Worm (Caenorhabditis elegans) whole organism, mixed stage, embryonic: ENCODE measurements around the gene mth-2.
A peak's percentile ranks its signal among the peaks of the same experiment; 100 is the strongest.
"Not testable (repeated sequence)": the region's sequence is repeated elsewhere in the genome, so short reads cannot be mapped to it uniquely, and the experiment has no call there.

Experiments
- bed-3 ChIP-seq: fragments of 200-800 bp; sonication (Bioruptor generic); optimal IDR thresholded peaks from 3 replicates; lab custom pipeline; 2018; ENCODE audit warnings: mild to moderate bottlenecking, missing genetic modification characterization, moderate library complexity, missing compliant biosample characterization
- blmp-1 ChIP-seq: fragments of 150-350 bp; optimal IDR thresholded peaks from 2 replicates; lab custom pipeline; 2014; ENCODE audit warnings: missing biosample characterization, missing genetic modification characterization
- ces-1 ChIP-seq: fragments of 150-350 bp; optimal IDR thresholded peaks from 2 replicates; lab custom pipeline; 2014; ENCODE audit warnings: missing biosample characterization, missing genetic modification reagents, missing genetic modification characterization
- cnd-1 ChIP-seq: fragments of 200-800 bp; sonication (Bioruptor generic); optimal IDR thresholded peaks from 2 replicates; lab custom pipeline; 2018; ENCODE audit warnings: mild to moderate bottlenecking, missing genetic modification characterization, missing compliant biosample characterization
- flh-1 ChIP-seq: fragments of 200-800 bp; sonication (Bioruptor generic); optimal IDR thresholded peaks from 2 replicates; lab custom pipeline; 2018; ENCODE audit warnings: mild to moderate bottlenecking, missing genetic modification characterization, moderate library complexity, missing compliant biosample characterization
- ham-2 ChIP-seq: fragments of 200-800 bp; sonication (Bioruptor generic); optimal IDR thresholded peaks from 2 replicates; lab custom pipeline; 2018; ENCODE audit warnings: mild to moderate bottlenecking, missing genetic modification characterization, missing compliant biosample characterization
- hlh-1 ChIP-seq: fragments of 150-350 bp; optimal IDR thresholded peaks from 2 replicates; lab custom pipeline; 2014; ENCODE audit warnings: missing biosample characterization, missing genetic modification reagents, missing genetic modification characterization
- lin-13 ChIP-seq: fragments of 150-350 bp; optimal IDR thresholded peaks from 2 replicates; lab custom pipeline; 2014; ENCODE audit warnings: missing biosample characterization, missing genetic modification characterization
- lin-32 ChIP-seq: fragments of 200-800 bp; sonication (Bioruptor generic); optimal IDR thresholded peaks from 2 replicates; lab custom pipeline; 2018; ENCODE audit warnings: mild to moderate bottlenecking, missing genetic modification characterization, missing compliant biosample characterization
- lsy-2 ChIP-seq: fragments of 150-350 bp; optimal IDR thresholded peaks from 2 replicates; lab custom pipeline; 2014; ENCODE audit warnings: missing biosample characterization, missing genetic modification characterization
- mab-5 ChIP-seq: fragments of 150-350 bp; optimal IDR thresholded peaks from 2 replicates; lab custom pipeline; 2014; ENCODE audit warnings: missing biosample characterization, missing genetic modification characterization
- mep-1 ChIP-seq: fragments of 150-350 bp; optimal IDR thresholded peaks from 2 replicates; lab custom pipeline; 2017; ENCODE audit warnings: missing biosample characterization, missing genetic modification reagents, missing genetic modification characterization, inconsistent platforms
- mls-2 ChIP-seq: sonication (generic microtip); optimal IDR thresholded peaks from 2 replicates; lab custom pipeline; 2016; ENCODE audit warnings: mild to moderate bottlenecking, missing genetic modification characterization, moderate library complexity, missing compliant biosample characterization
- nhr-12 ChIP-seq: fragments of 150-350 bp; optimal IDR thresholded peaks from 2 replicates; lab custom pipeline; 2014; ENCODE audit warnings: missing biosample characterization, missing genetic modification characterization
- nhr-2 ChIP-seq: fragments of 150-350 bp; optimal IDR thresholded peaks from 2 replicates; lab custom pipeline; 2014; ENCODE audit warnings: missing biosample characterization, missing genetic modification characterization
- nhr-237 ChIP-seq: fragments of 150-350 bp; optimal IDR thresholded peaks from 2 replicates; lab custom pipeline; 2014; ENCODE audit warnings: missing biosample characterization, missing genetic modification characterization
- nhr-28 ChIP-seq: fragments of 150-350 bp; optimal IDR thresholded peaks from 2 replicates; lab custom pipeline; 2014; ENCODE audit warnings: missing biosample characterization, missing genetic modification characterization
- nhr-76 ChIP-seq: sonication (generic microtip); optimal IDR thresholded peaks from 2 replicates; lab custom pipeline; 2017; ENCODE audit warnings: missing biosample characterization, missing genetic modification characterization
- pha-4 ChIP-seq: fragments of 150-350 bp; optimal IDR thresholded peaks from 2 replicates; lab custom pipeline; 2018; ENCODE audit warnings: missing biosample characterization, missing genetic modification reagents, missing genetic modification characterization
- sem-2 ChIP-seq: fragments of 200-800 bp; sonication (Bioruptor generic); optimal IDR thresholded peaks from 2 replicates; lab custom pipeline; 2018; ENCODE audit warnings: mild to moderate bottlenecking, missing genetic modification characterization, missing compliant biosample characterization
- snpc-4 ChIP-seq: fragments of 150-350 bp; optimal IDR thresholded peaks from 2 replicates; lab custom pipeline; 2014; ENCODE audit warnings: missing biosample characterization, missing genetic modification characterization
- sptf-1 ChIP-seq: sonication (generic microtip); optimal IDR thresholded peaks from 2 replicates; lab custom pipeline; 2017; ENCODE audit warnings: mild to moderate bottlenecking, missing genetic modification characterization, moderate library complexity, missing compliant biosample characterization
- tbx-8 ChIP-seq: fragments of 200-800 bp; sonication (Bioruptor generic); optimal IDR thresholded peaks from 2 replicates; lab custom pipeline; 2018; ENCODE audit warnings: mild to moderate bottlenecking, missing genetic modification characterization, moderate library complexity, missing compliant biosample characterization
- unc-120 ChIP-seq: sonication (generic microtip); optimal IDR thresholded peaks from 2 replicates; lab custom pipeline; 2017; ENCODE audit warnings: missing genetic modification characterization, missing compliant biosample characterization; ENCODE audit not compliant: poor library complexity, severe bottlenecking
- unc-39 ChIP-seq: fragments of 150-350 bp; optimal IDR thresholded peaks from 2 replicates; lab custom pipeline; 2014; ENCODE audit warnings: missing biosample characterization, missing genetic modification characterization
- unc-62 ChIP-seq: fragments of 150-350 bp; optimal IDR thresholded peaks from 2 replicates; lab custom pipeline; 2014; ENCODE audit warnings: missing biosample characterization, missing genetic modification reagents, missing genetic modification characterization
- zip-8 ChIP-seq: fragments of 150-350 bp; optimal IDR thresholded peaks from 2 replicates; lab custom pipeline; 2014; ENCODE audit warnings: missing biosample characterization, missing genetic modification characterization
- ztf-11 ChIP-seq: fragments of 150-350 bp; optimal IDR thresholded peaks from 2 replicates; lab custom pipeline; 2014; ENCODE audit warnings: missing biosample characterization, missing genetic modification characterization

Gene mth-2

ce11 chrII:4170508-4170907 is 23.6 kb downstream of the mth-2 start, which contains the start of gene R03H10.5:
R03H10.5 (minus strand) TSS chrII:4170608.
- TF ChIP-seq nhr-12 (no peak), unc-62 (no peak), hlh-1 (tag; lab: Kevin White, UChicago) (no peak), tbx-8 (GFP tag; lab: Kevin White, UChicago) (no peak), lsy-2 (tag; lab: Kevin White, UChicago) (no peak), nhr-76 (tag; lab: Kevin White, UChicago) (no peak), cnd-1 (tag; lab: Kevin White, UChicago) (no peak), ces-1 (GFP tag; lab: Kevin White, UChicago) (no peak), nhr-28 (tag; lab: Kevin White, UChicago) (no peak), unc-39 (tag; lab: Kevin White, UChicago) (no peak)

ce11 chrII:4168404-4168803 is 25.7 kb downstream of the mth-2 start, which contains the start of gene R03H10.4:
R03H10.4 (minus strand) TSS chrII:4168504.
- not testable (repeated sequence) for TF ChIP-seq ces-1 (GFP tag; lab: Kevin White, UChicago); sptf-1 (tag; lab: Kevin White, UChicago); flh-1 (GFP tag; lab: Kevin White, UChicago)

ce11 chrII:4167833-4168232 is 26.3 kb downstream of the mth-2 start:
- TF ChIP-seq nhr-2 (tag; lab: Kevin White, UChicago): no peak
- no peak for TF ChIP-seq zip-8 (tag; lab: Kevin White, UChicago)
- no peak for TF ChIP-seq snpc-4 (tag; lab: Kevin White, UChicago)
- TF ChIP-seq nhr-28 (tag; lab: Kevin White, UChicago): no peak
- TF ChIP-seq ham-2 (GFP tag; lab: Kevin White, UChicago): no peak
- TF ChIP-seq tbx-8 (GFP tag; lab: Kevin White, UChicago): no peak
- TF ChIP-seq unc-120 (tag; lab: Kevin White, UChicago): no peak
- no peak for TF ChIP-seq ztf-11 (tag; lab: Kevin White, UChicago)
- no peak for TF ChIP-seq pha-4

- TF ChIP-seq blmp-1 (tag; lab: Kevin White, UChicago) (no peak), bed-3 (GFP tag; lab: Kevin White, UChicago) (no peak), hlh-1 (tag; lab: Kevin White, UChicago) (no peak), mls-2 (no peak), lin-13 (no peak), mab-5 (tag; lab: Kevin White, UChicago) (no peak), ces-1 (GFP tag; lab: Kevin White, UChicago) (no peak), snpc-4 (tag; lab: Kevin White, UChicago) (no peak), nhr-76 (tag; lab: Kevin White, UChicago) (no peak), unc-62 (no peak), ztf-11 (tag; lab: Kevin White, UChicago) (no peak), nhr-237 (tag; lab: Kevin White, UChicago) (no peak), nhr-12 (no peak)
Measured at ce11 chrII:4159570-4159969, 34.5 kb downstream of the mth-2 start.

- no peak for TF ChIP-seq nhr-12
- TF ChIP-seq sem-2 (GFP tag; lab: Kevin White, UChicago): no peak
- no peak for TF ChIP-seq flh-1 (GFP tag; lab: Kevin White, UChicago)
- no peak for TF ChIP-seq nhr-2 (tag; lab: Kevin White, UChicago)
- no peak for TF ChIP-seq nhr-28 (tag; lab: Kevin White, UChicago)
- TF ChIP-seq cnd-1 (tag; lab: Kevin White, UChicago): no peak
- no peak for TF ChIP-seq unc-62
- TF ChIP-seq lin-32 (GFP tag; lab: Kevin White, UChicago): no peak
- TF ChIP-seq nhr-76 (tag; lab: Kevin White, UChicago): no peak
- TF ChIP-seq unc-120 (tag; lab: Kevin White, UChicago): no peak
- no peak for TF ChIP-seq mep-1
- TF ChIP-seq, all 35 proteins: peak for 0
Measured at ce11 chrII:4157817-4158216, 36.3 kb downstream of the mth-2 start.

ce11 chrII:4155112-4155823 is 38.8 kb downstream of the mth-2 start, which contains the start of gene R03H10.2:
R03H10.2 (plus strand) TSS chrII:4155773.
- TF ChIP-seq unc-39 (tag; lab: Kevin White, UChicago) (no peak), ham-2 (GFP tag; lab: Kevin White, UChicago) (peak; percentile 83)
